Fruit fly (Drosophila melanogaster) whole organism, adult: ENCODE results near the gene Nup58.
A peak's percentile ranks its signal among the peaks of the same experiment; 100 is the strongest.

Experiments used
- CG7101 ChIP-seq: fragments of 200-800 bp; sonication (Bioruptor generic); optimal IDR thresholded peaks from 2 replicates; lab custom pipeline; 2018; ENCODE audit warnings: missing biosample characterization, mild to moderate bottlenecking, missing genetic modification characterization, moderate library complexity
- kay ChIP-seq: fragments of 200-800 bp; sonication (Bioruptor generic); peaks from one replicate; lab custom pipeline; 2016; ENCODE audit warnings: missing biosample characterization, missing genetic modification characterization, borderline replicate concordance

DNA sequence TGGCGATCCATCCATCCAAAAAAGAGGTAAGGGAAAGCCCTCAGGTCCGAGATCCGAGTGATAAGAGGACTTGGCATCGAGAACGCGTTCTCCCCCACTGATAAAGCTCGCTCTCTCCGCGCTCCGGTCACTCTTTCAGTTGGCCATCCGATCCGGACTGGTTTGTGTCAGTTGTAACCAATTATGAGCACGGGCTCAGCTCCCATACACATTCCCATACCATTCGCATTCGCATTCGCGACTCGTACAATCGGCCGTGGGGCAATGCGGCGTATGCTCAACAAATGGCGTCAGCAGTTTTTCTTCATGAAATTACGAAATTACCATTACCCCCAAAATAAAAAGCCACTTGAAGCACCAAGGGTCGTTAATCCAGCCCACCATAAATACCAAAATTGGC is 20.3 kb upstream of the Nup58 start:
- TF ChIP-seq kay (GFP tag; lab: Kevin White, UChicago), result peak; percentile 75
- TF ChIP-seq CG7101 (tag; lab: Kevin White, UChicago), result no peak
